Worm (Caenorhabditis elegans): Measurements from ENCODE around the gene ZK643.6.

ZK643.6 gene

ce11 chrIII:8919784-8920183 is 40.8 kb downstream of the ZK643.6 start, which contains the start of gene ZK637.15:
Gene ZK637.15 (plus strand): TSS chrIII:8920084.
- TF ChIP-seq cnd-1 (tag; optimal IDR thresholded peaks at IDR 0.05) (no peak), unc-62 (GFP tag; optimal IDR thresholded peaks at IDR 0.05) (no peak), flh-1 (GFP tag; optimal IDR thresholded peaks at IDR 0.05) (no peak), nhr-2 (tag; optimal IDR thresholded peaks at IDR 0.05) (no peak)

- TF ChIP-seq nhr-76 (tag; optimal IDR thresholded peaks at IDR 0.05), result no peak
- TF ChIP-seq tbx-8 (GFP tag; optimal IDR thresholded peaks at IDR 0.05), result no peak
- TF ChIP-seq unc-120 (tag; optimal IDR thresholded peaks at IDR 0.05; ENCODE audit: poor library complexity, severe bottlenecking), result no peak
- TF ChIP-seq zip-8 (tag; optimal IDR thresholded peaks at IDR 0.05), result no peak
- TF ChIP-seq sem-2 (GFP tag; optimal IDR thresholded peaks at IDR 0.05), result no peak
Observed at ce11 chrIII:8917879-8918381, 42.6 kb downstream of the ZK643.6 start, which contains the start of gene cdc-25.3. Gene cdc-25.3 (minus strand): TSS chrIII:8917929.

- TF ChIP-seq mls-2 (tag; optimal IDR thresholded peaks at IDR 0.05) (no peak), lsy-2 (tag; optimal IDR thresholded peaks at IDR 0.05) (no peak), ceh-83 (GFP tag; optimal IDR thresholded peaks at IDR 0.05) (no peak), lin-32 (GFP tag; optimal IDR thresholded peaks at IDR 0.05) (no peak), blmp-1 (tag; optimal IDR thresholded peaks at IDR 0.05) (no peak), unc-39 (tag; optimal IDR thresholded peaks at IDR 0.05) (no peak), nhr-12 (tag; optimal IDR thresholded peaks at IDR 0.05) (no peak)
Observed at ce11 chrIII:8913469-8913868, 47.1 kb downstream of the ZK643.6 start, which contains the start of gene trxr-2. Gene trxr-2 (plus strand): TSS chrIII:8913769.

ce11 chrIII:8911598-8912194 is 48.9 kb downstream of the ZK643.6 start, which contains the start of gene tpk-1:
Gene tpk-1 (plus strand): TSS chrIII:8912144.
- TF ChIP-seq mls-2 (tag; optimal IDR thresholded peaks at IDR 0.05) (no peak), unc-62 (GFP tag; optimal IDR thresholded peaks at IDR 0.05) (no peak), ceh-43 (GFP tag; optimal IDR thresholded peaks at IDR 0.05) (no peak)

ce11 chrIII:8910139-8910538 is 50.4 kb downstream of the ZK643.6 start:
- TF ChIP-seq tbx-8 (GFP tag; optimal IDR thresholded peaks at IDR 0.05), result no peak
- TF ChIP-seq ceh-43 (GFP tag; optimal IDR thresholded peaks at IDR 0.05), result no peak
- TF ChIP-seq lin-32 (GFP tag; optimal IDR thresholded peaks at IDR 0.05), result no peak
- no peak for TF ChIP-seq M03D4.4 (tag; optimal IDR thresholded peaks at IDR 0.05)
- TF ChIP-seq nhr-2 (tag; optimal IDR thresholded peaks at IDR 0.05), result no peak
- no peak for TF ChIP-seq unc-39 (tag; optimal IDR thresholded peaks at IDR 0.05)
- TF ChIP-seq ham-2 (GFP tag; optimal IDR thresholded peaks at IDR 0.05), result no peak
- no peak for TF ChIP-seq ztf-11 (tag; optimal IDR thresholded peaks at IDR 0.05)
- no peak for TF ChIP-seq ces-1 (GFP tag; optimal IDR thresholded peaks at IDR 0.05)
- TF ChIP-seq zip-8 (tag; optimal IDR thresholded peaks at IDR 0.05), result no peak
- no peak for TF ChIP-seq cnd-1 (tag; optimal IDR thresholded peaks at IDR 0.05)
- TF ChIP-seq drap-1 (GFP tag; optimal IDR thresholded peaks at IDR 0.05), result no peak
- no peak for TF ChIP-seq snpc-4 (tag; optimal IDR thresholded peaks at IDR 0.05)
- no peak for TF ChIP-seq unc-62 (GFP tag; optimal IDR thresholded peaks at IDR 0.05)
- no peak for TF ChIP-seq pha-4 (tag; optimal IDR thresholded peaks at IDR 0.05)
- TF ChIP-seq hlh-1 (tag; optimal IDR thresholded peaks at IDR 0.05), result no peak
- TF ChIP-seq bed-3 (GFP tag; optimal IDR thresholded peaks at IDR 0.05), result no peak

Data from whole organism, mixed stage, embryonic.